Fruit fly (Drosophila melanogaster): ENCODE results near the gene PIG-U.

DNA sequence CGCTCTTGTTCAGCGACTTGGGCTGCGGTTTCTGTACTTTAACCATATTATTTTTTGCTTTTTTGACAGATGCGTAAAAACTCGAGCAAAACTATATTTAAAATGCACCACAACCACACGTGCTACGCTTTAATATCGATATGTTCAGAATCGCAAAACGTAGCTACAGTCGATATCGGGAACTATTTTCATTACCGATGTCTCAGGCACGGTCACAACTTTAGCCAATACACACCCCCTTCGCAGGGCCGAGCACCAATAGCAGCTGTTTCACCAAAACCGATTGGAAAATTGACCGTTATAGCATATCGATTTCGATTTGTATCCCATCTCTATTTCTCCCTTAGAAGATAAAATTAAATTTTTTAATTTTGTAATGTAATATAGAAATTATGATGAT lies 3.2 kb upstream of the PIG-U start, which contains the start of gene CG13096:
- TF ChIP-seq Sin3A (optimal IDR thresholded peaks at IDR 0.05) = no peak
- no peak for TF ChIP-seq psq (optimal IDR thresholded peaks at IDR 0.05)
- no peak for TF ChIP-seq Myc (optimal IDR thresholded peaks at IDR 0.05)
- TF ChIP-seq ttk (optimal IDR thresholded peaks at IDR 0.05) = no peak
- no peak for TF ChIP-seq h (optimal IDR thresholded peaks at IDR 0.05)
